Worm (Caenorhabditis elegans) whole organism, early embryonic: ENCODE measurements around the gene F44E2.4.

Experiments
- B0310.2 ChIP-seq: sonication (generic microtip); optimal IDR thresholded peaks from 2 replicates; lab custom pipeline; 2016; ENCODE audit warnings: mild to moderate bottlenecking, missing genetic modification characterization, missing compliant biosample characterization
- F13C5.2 ChIP-seq: sonication (generic microtip); optimal IDR thresholded peaks from 2 replicates; lab custom pipeline; 2017; ENCODE audit warnings: mild to moderate bottlenecking, missing genetic modification characterization, inconsistent platforms, missing compliant biosample characterization
- aly-1 ChIP-seq: sonication (generic microtip); optimal IDR thresholded peaks from 2 replicates; lab custom pipeline; 2016; ENCODE audit warnings: missing genetic modification characterization, missing compliant biosample characterization
- ama-1 ChIP-seq: fragments of 150-350 bp; optimal IDR thresholded peaks from 2 replicates; lab custom pipeline; 2014
- ceh-13 ChIP-seq: fragments of 200-800 bp; sonication (Bioruptor generic); optimal IDR thresholded peaks from 2 replicates; lab custom pipeline; 2018; ENCODE audit warnings: mild to moderate bottlenecking, missing genetic modification characterization, missing compliant biosample characterization
- ceh-36 ChIP-seq: sonication (generic microtip); optimal IDR thresholded peaks from 2 replicates; lab custom pipeline; 2016; ENCODE audit warnings: missing genetic modification characterization, inconsistent platforms, missing compliant biosample characterization
- ets-7 ChIP-seq: sonication (generic microtip); optimal IDR thresholded peaks from 2 replicates; lab custom pipeline; 2016; ENCODE audit warnings: missing genotype, missing genetic modification characterization, missing compliant biosample characterization
- flt-1 ChIP-seq: fragments of 200-800 bp; sonication (Bioruptor generic); IDR thresholded peaks from 2 replicates; pipeline ENCODE4 v1.3.6; 2022; ENCODE audit warnings: missing genetic modification characterization, missing compliant biosample characterization
- hmbx-1 ChIP-seq: sonication (generic microtip); optimal IDR thresholded peaks from 2 replicates; lab custom pipeline; 2016; ENCODE audit warnings: mild to moderate bottlenecking, missing genetic modification characterization, missing compliant biosample characterization
- hmg-4 ChIP-seq: fragments of 200-800 bp; sonication (Bioruptor generic); optimal IDR thresholded peaks from 2 replicates; lab custom pipeline; 2018; ENCODE audit warnings: mild to moderate bottlenecking, missing genetic modification characterization, missing compliant biosample characterization
- hnd-1 ChIP-seq: sonication (generic microtip); optimal IDR thresholded peaks from 2 replicates; lab custom pipeline; 2016; ENCODE audit warnings: missing genetic modification characterization, missing compliant biosample characterization
- pes-1 ChIP-seq: fragments of 200-800 bp; sonication (Bioruptor generic); IDR thresholded peaks from 2 replicates; pipeline ENCODE4 v1.3.6; 2022; ENCODE audit warnings: missing genetic modification reagents, missing genetic modification characterization, missing compliant biosample characterization
- scrt-1 ChIP-seq: fragments of 200-800 bp; sonication (Bioruptor generic); IDR thresholded peaks from 2 replicates; pipeline ENCODE4 v1.3.6; 2022; ENCODE audit warnings: missing genetic modification characterization, missing compliant biosample characterization
- sea-1 ChIP-seq: fragments of 200-800 bp; sonication (Bioruptor generic); conservative IDR thresholded peaks from 2 replicates; pipeline ENCODE4 v1.3.6; 2022; ENCODE audit warnings: missing genetic modification characterization, missing compliant biosample characterization
- tbx-11 ChIP-seq: fragments of 200-800 bp; sonication (Bioruptor generic); IDR thresholded peaks from 2 replicates; pipeline ENCODE4 v1.3.6; 2022; ENCODE audit warnings: missing genetic modification characterization, missing compliant biosample characterization
- tbx-37 ChIP-seq: fragments of 200-800 bp; sonication (Bioruptor generic); conservative IDR thresholded peaks from 2 replicates; pipeline ENCODE4 v1.3.6; 2022; ENCODE audit warnings: missing genetic modification reagents, missing genetic modification characterization, missing compliant biosample characterization
- tra-4 ChIP-seq: sonication (generic microtip); optimal IDR thresholded peaks from 2 replicates; lab custom pipeline; 2017; ENCODE audit warnings: missing genetic modification characterization, missing compliant biosample characterization

F44E2.4 gene

DNA sequence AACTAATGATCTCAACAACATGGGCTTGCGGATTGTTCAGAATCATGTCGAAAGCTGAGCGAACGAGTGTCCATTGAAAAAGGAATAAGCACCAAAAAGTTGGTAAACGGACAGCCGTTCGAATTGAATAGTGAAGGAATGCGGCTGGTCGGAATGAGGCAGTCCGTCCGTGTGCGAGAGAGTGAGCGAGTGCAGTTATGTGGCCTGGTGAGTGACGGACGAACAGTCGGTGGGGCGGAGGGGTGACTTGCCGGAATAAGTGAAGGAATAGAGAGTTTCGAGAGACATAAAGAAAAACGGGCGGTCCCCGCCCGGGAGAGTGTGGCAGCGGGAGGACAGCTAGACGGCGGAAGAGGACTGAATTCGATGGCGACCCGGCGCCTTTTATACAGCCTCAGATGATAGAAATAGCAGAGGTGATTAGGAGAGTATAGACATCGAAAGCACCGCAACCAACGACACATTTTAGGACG lies 27.1 kb upstream of the F44E2.4 start:
- TF ChIP-seq tra-4 (no peak), sea-1 (GFP tag; lab: Robert Waterston, UW) (peak; percentile 34; the same call in 1 of the 2 replicates), tbx-37 (GFP tag; lab: Robert Waterston, UW) (no peak), ceh-13 (GFP tag; lab: Kevin White, UChicago) (no peak), F13C5.2 (tag; lab: Kevin White, UChicago) (no peak), scrt-1 (GFP tag; lab: Robert Waterston, UW) (0 out of 2 replicates have a peak, but pooled peaks have one; percentile 54), ama-1 (lab: Kevin White, UChicago) (peak; percentile 81), pes-1 (no peak; the same call in 1 of the 2 replicates), hnd-1 (no peak), hmbx-1 (tag; lab: Kevin White, UChicago) (no peak), flt-1 (GFP tag; lab: Robert Waterston, UW) (no peak), ets-7 (tag; lab: Kevin White, UChicago) (no peak), aly-1 (tag; lab: Kevin White, UChicago) (peak; percentile 68), B0310.2 (tag; lab: Kevin White, UChicago) (peak; percentile 57), tbx-11 (0 out of 2 replicates have a peak, but pooled peaks have one; percentile 21), hmg-4 (peak; percentile 77), ceh-36 (tag; lab: Kevin White, UChicago) (no peak)

DNA sequence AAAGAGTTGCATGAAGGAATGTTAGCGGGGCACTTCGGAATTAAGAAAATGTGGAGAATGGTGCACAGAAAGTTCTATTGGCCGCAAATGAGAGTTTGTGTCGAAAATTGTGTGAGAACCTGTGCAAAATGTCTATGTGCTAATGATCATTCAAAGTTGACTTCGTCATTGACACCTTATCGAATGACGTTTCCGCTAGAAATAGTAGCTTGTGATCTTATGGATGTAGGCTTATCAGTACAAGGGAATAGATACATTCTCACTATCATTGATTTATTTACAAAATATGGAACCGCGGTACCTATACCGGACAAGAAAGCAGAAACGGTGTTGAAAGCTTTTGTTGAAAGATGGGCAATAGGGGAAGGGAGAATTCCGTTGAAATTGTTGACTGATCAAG lies 20.3 kb upstream of the F44E2.4 start:
- TF ChIP-seq ceh-36 (tag; lab: Kevin White, UChicago) (no peak), flt-1 (GFP tag; lab: Robert Waterston, UW) (no peak), hmg-4 (no peak), ets-7 (tag; lab: Kevin White, UChicago) (no peak), aly-1 (tag; lab: Kevin White, UChicago) (no peak), B0310.2 (tag; lab: Kevin White, UChicago) (no peak), hmbx-1 (tag; lab: Kevin White, UChicago) (no peak), tbx-11 (no peak), sea-1 (GFP tag; lab: Robert Waterston, UW) (no peak), tra-4 (no peak), tbx-37 (GFP tag; lab: Robert Waterston, UW) (no peak), F13C5.2 (tag; lab: Kevin White, UChicago) (no peak), scrt-1 (GFP tag; lab: Robert Waterston, UW) (no peak), ama-1 (lab: Kevin White, UChicago) (no peak), ceh-13 (GFP tag; lab: Kevin White, UChicago) (no peak), pes-1 (no peak), hnd-1 (no peak)

DNA sequence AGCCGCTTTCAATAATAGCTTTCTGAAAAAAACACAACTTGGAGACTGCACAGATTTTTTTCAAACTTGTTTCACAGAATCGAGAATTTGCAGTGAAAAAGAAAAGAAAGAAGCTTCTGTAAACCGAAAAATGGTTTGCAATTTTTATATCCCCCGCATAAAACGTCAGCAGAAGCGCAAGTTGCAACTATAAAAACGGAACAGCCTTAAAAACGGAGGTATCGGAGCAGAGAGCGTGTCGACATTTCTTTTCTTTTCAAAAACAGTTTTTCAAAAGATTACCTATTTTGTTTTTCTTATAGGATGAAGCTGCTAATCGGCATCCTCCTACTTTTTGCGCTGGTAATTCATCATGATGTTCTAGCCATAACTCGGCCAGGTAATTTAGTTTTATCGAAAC lies 13.7 kb upstream of the F44E2.4 start, which contains the start of gene plg-1:
Gene plg-1 (plus strand): TSS at position 301 of the 400 bp plus-strand sequence.
- TF ChIP-seq aly-1 (tag; lab: Kevin White, UChicago) (no peak), hmg-4 (no peak), scrt-1 (GFP tag; lab: Robert Waterston, UW) (no peak), pes-1 (no peak), tra-4 (no peak), hnd-1 (no peak), ama-1 (lab: Kevin White, UChicago) (no peak), hmbx-1 (tag; lab: Kevin White, UChicago) (no peak), B0310.2 (tag; lab: Kevin White, UChicago) (no peak), ceh-36 (tag; lab: Kevin White, UChicago) (no peak), flt-1 (GFP tag; lab: Robert Waterston, UW) (no peak), F13C5.2 (tag; lab: Kevin White, UChicago) (no peak), ceh-13 (GFP tag; lab: Kevin White, UChicago) (no peak), sea-1 (GFP tag; lab: Robert Waterston, UW) (no peak), tbx-37 (GFP tag; lab: Robert Waterston, UW) (no peak), tbx-11 (no peak), ets-7 (tag; lab: Kevin White, UChicago) (no peak)

DNA sequence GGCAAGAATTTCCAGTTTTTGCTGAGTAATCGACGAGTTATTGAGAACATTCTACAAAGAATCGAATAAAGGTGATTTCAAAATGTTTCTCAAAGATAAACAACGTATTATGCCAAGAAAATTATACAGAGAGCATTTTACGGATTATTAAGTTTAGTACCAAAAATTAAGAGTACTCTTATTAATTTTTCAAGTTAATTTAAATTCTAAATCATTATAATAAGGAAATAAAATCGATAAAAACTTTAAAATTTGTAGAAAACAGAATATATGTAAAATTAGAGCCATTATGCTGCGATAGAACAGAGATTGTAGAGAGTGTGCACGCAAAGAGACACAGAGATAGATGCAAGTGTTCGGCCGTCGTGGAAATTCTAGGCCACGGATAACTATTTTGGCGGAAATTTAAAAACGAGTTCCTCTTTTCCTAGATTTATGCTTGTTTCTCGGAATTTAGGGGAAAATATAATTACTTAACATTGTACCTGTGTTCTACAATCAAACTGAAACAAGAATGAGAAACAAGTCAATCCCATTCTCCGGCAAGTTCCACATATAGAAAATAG lies 12.3 kb upstream of the F44E2.4 start, which contains the start of gene F44E2.9:
Gene F44E2.9 (minus strand): TSS at position 51 of the 566 bp plus-strand sequence.
- TF ChIP-seq tbx-37 (GFP tag; lab: Robert Waterston, UW) (peak; percentile 61), ama-1 (lab: Kevin White, UChicago) (no peak)

DNA sequence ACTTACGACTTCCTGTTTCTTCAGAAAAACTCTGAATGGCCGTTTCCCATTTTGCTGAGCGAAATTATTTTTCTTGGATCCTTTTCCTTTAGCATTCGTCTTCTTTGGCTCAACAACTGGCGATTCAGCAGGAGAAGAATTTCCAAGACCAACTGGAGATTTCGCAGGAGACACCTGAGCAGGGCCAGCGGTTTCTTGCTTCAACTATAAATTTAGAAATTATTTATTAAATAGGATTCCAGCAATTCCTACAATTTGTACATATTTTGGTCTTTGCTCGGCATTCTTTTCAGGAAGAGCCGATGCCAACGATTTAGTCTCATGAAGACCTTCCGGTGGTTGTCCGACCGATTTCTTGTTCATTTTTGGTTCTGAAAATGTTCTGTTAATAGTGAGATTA lies 11.3 kb upstream of the F44E2.4 start, which contains the start of gene F44E2.8:
Gene F44E2.8 (minus strand): TSS at position 371 of the 400 bp plus-strand sequence.
- TF ChIP-seq aly-1 (tag; lab: Kevin White, UChicago) (no peak), hnd-1 (no peak), tbx-37 (GFP tag; lab: Robert Waterston, UW) (no peak), tra-4 (no peak), ets-7 (tag; lab: Kevin White, UChicago) (no peak), pes-1 (no peak), ceh-36 (tag; lab: Kevin White, UChicago) (no peak), sea-1 (GFP tag; lab: Robert Waterston, UW) (no peak), B0310.2 (tag; lab: Kevin White, UChicago) (no peak), hmg-4 (no peak), ceh-13 (GFP tag; lab: Kevin White, UChicago) (no peak), flt-1 (GFP tag; lab: Robert Waterston, UW) (no peak), F13C5.2 (tag; lab: Kevin White, UChicago) (no peak), hmbx-1 (tag; lab: Kevin White, UChicago) (no peak), tbx-11 (no peak)

DNA sequence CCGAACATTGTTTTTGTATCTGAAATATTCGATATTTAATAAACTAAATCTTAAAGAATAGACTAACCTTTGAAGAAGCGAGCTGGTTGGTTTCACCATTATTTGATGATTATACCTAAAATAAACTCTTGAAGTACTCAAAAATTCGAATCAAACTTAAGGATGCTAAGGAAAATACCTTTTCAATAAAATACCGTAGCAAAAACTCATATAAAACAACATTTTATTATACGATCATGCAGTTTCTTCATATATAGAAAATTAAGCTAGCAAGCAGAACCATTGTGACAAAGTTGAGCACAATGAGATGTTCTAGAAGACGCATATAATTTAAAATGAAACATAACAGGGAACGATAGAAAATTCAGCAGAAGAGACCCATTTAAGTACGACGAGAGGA lies 10.1 kb upstream of the F44E2.4 start, which contains the start of gene F44E2.7:
Gene F44E2.7 (minus strand): TSS at position 101 of the 400 bp plus-strand sequence.
- no peak for TF ChIP-seq ets-7 (tag; lab: Kevin White, UChicago)
- TF ChIP-seq sea-1 (GFP tag; lab: Robert Waterston, UW), result no peak
- TF ChIP-seq F13C5.2 (tag; lab: Kevin White, UChicago), result no peak
- no peak for TF ChIP-seq hnd-1

DNA sequence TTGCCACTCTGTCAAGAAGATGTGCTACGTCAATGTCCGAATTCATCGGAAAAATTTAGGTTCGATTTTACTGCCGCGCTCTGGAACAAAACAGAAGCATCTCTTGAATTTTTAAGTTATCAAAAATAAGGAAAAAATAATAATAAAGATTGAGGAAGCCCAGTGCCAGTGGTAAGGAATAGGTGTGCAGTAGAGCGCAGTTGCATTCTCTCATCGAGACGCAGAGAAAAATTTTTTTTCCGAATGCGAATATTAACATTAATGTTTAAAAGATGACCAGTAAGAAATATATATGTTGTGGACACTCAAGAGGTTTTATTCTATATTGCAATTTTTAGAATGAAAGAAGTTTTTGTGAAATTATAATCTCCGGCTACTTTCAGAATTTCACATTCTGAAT lies 9.5 kb upstream of the F44E2.4 start:
- TF ChIP-seq pes-1, result no peak
- TF ChIP-seq hmg-4, result no peak
- no peak for TF ChIP-seq ets-7 (tag; lab: Kevin White, UChicago)
- TF ChIP-seq sea-1 (GFP tag; lab: Robert Waterston, UW), result no peak
- TF ChIP-seq ama-1 (lab: Kevin White, UChicago), result no peak
- TF ChIP-seq hmbx-1 (tag; lab: Kevin White, UChicago), result no peak
- no peak for TF ChIP-seq flt-1 (GFP tag; lab: Robert Waterston, UW)
- no peak for TF ChIP-seq B0310.2 (tag; lab: Kevin White, UChicago)
- no peak for TF ChIP-seq tbx-11
- no peak for TF ChIP-seq F13C5.2 (tag; lab: Kevin White, UChicago)
- TF ChIP-seq ceh-13 (GFP tag; lab: Kevin White, UChicago), result no peak
- no peak for TF ChIP-seq tra-4
- no peak for TF ChIP-seq aly-1 (tag; lab: Kevin White, UChicago)
- no peak for TF ChIP-seq tbx-37 (GFP tag; lab: Robert Waterston, UW)
- TF ChIP-seq ceh-36 (tag; lab: Kevin White, UChicago), result no peak
- TF ChIP-seq scrt-1 (GFP tag; lab: Robert Waterston, UW), result no peak
- TF ChIP-seq hnd-1, result no peak
